Fruit fly (Drosophila melanogaster): ENCODE data around the gene cv.
A peak's percentile ranks its signal among the peaks of the same experiment; 100 is the strongest.

Gene cv

dm6 chrX:5737676-5738220, 47.9 kb downstream of the cv start, which contains the start of gene Snx27 (continued):
- peak; percentile 31 for TF ChIP-seq gcm (GFP tag; optimal IDR thresholded peaks at IDR 0.05)
- peak; percentile 78 for TF ChIP-seq CG33213 (GFP tag; optimal IDR thresholded peaks at IDR 0.05)
- TF ChIP-seq shn (GFP tag; optimal IDR thresholded peaks at IDR 0.05) = peak; percentile 37
- TF ChIP-seq CG6765 (GFP tag; optimal IDR thresholded peaks at IDR 0.05) = no peak
- peak; percentile 52; the same call in 1 of the 2 replicates for TF ChIP-seq NFAT (GFP tag; IDR thresholded peaks at IDR 0.05)
- TF ChIP-seq ato (GFP tag; IDR thresholded peaks at IDR 0.05; ENCODE audit: partially characterized antibody) = peak; percentile 100
- peak; percentile 48 for TF ChIP-seq vfl (GFP tag; optimal IDR thresholded peaks at IDR 0.05)
- no peak for TF ChIP-seq CG13424 (tag; optimal IDR thresholded peaks at IDR 0.05)
- no peak for TF ChIP-seq CG10321 (GFP tag; IDR thresholded peaks at IDR 0.05)
- TF ChIP-seq Lhr (GFP tag; optimal IDR thresholded peaks at IDR 0.05) = peak; percentile 83
- peak; percentile 36 for TF ChIP-seq nom (GFP tag; optimal IDR thresholded peaks at IDR 0.05)
- TF ChIP-seq Side (GFP tag; optimal IDR thresholded peaks at IDR 0.05) = peak; percentile 30
- peak; percentile 16 for TF ChIP-seq D19A (tag; optimal IDR thresholded peaks at IDR 0.05)
- TF ChIP-seq H2.0 (GFP tag; IDR thresholded peaks at IDR 0.05) = peak; percentile 17; the same call in 1 of the 2 replicates
- TF ChIP-seq Jarid2 (GFP tag; optimal IDR thresholded peaks at IDR 0.05) = peak; percentile 78
- TF ChIP-seq sens (GFP tag) = peak; percentile 89
- no peak for TF ChIP-seq kni (GFP tag; optimal IDR thresholded peaks at IDR 0.05)
- TF ChIP-seq CG4328 (GFP tag; optimal IDR thresholded peaks at IDR 0.05) = no peak
- TF ChIP-seq Bdp1 (GFP tag; optimal IDR thresholded peaks at IDR 0.05) = no peak
- TF ChIP-seq CG32532 (GFP tag; IDR thresholded peaks at IDR 0.05) = peak; percentile 65
- peak; percentile 100 for TF ChIP-seq BEAF-32 (GFP tag; optimal IDR thresholded peaks at IDR 0.05)
- peak; percentile 73 for TF ChIP-seq pho (GFP tag; optimal IDR thresholded peaks at IDR 0.05)
- TF ChIP-seq CG4617 (GFP tag; optimal IDR thresholded peaks at IDR 0.05; ENCODE audit: borderline replicate concordance) = peak; percentile 45
- no peak for TF ChIP-seq CG1832 (GFP tag; optimal IDR thresholded peaks at IDR 0.05)
- TF ChIP-seq CG3065 (GFP tag; optimal IDR thresholded peaks at IDR 0.05) = no peak
- TF ChIP-seq ATbp (GFP tag; optimal IDR thresholded peaks at IDR 0.05) = no peak
- peak; percentile 41 for TF ChIP-seq CG15601 (tag; optimal IDR thresholded peaks at IDR 0.05)
- TF ChIP-seq CG6254 (GFP tag; optimal IDR thresholded peaks at IDR 0.05) = no peak
- no peak for TF ChIP-seq CG9727 (GFP tag; optimal IDR thresholded peaks at IDR 0.05)
- no peak for TF ChIP-seq CG15696 (tag; optimal IDR thresholded peaks at IDR 0.05)
- TF ChIP-seq sc (optimal IDR thresholded peaks at IDR 0.05) = no peak
- TF ChIP-seq sc (GFP tag; optimal IDR thresholded peaks at IDR 0.05) = no peak
- TF ChIP-seq CG11560 (tag; IDR thresholded peaks at IDR 0.05) = peak; percentile 71; the same call in 2 of the 3 replicates
- peak; percentile 90 for TF ChIP-seq gfzf (GFP tag; optimal IDR thresholded peaks at IDR 0.05)
- TF ChIP-seq CTCF (GFP tag; optimal IDR thresholded peaks at IDR 0.05) = peak; percentile 50
- TF ChIP-seq vvl (GFP tag; IDR thresholded peaks at IDR 0.05) = peak; percentile 60; the same call in 1 of the 2 replicates
- TF ChIP-seq en (GFP tag; optimal IDR thresholded peaks at IDR 0.05) = no peak
- no peak for TF ChIP-seq abd-A (tag; optimal IDR thresholded peaks at IDR 0.05)
- TF ChIP-seq HLH54F (GFP tag; optimal IDR thresholded peaks at IDR 0.05) = peak; percentile 56
- peak; percentile 31; the same call in 1 of the 2 replicates for TF ChIP-seq CG17328 (GFP tag; IDR thresholded peaks at IDR 0.05)
- peak; percentile 26 for TF ChIP-seq corto (GFP tag; optimal IDR thresholded peaks at IDR 0.05)
- peak; percentile 30 for TF ChIP-seq slou (GFP tag; optimal IDR thresholded peaks at IDR 0.05)
- TF ChIP-seq ase (GFP tag; IDR thresholded peaks at IDR 0.05) = no peak
- no peak for TF ChIP-seq Abd-B (GFP tag; optimal IDR thresholded peaks at IDR 0.05)
- no peak for TF ChIP-seq pan (optimal IDR thresholded peaks at IDR 0.05)
- peak in 1 of 2 experiments; percentile 5 for TF ChIP-seq pan (GFP tag; optimal IDR thresholded peaks at IDR 0.05 in 1 of 2, IDR thresholded peaks at IDR 0.05 in 1 of 2)
- peak; percentile 99 for TF ChIP-seq tna (GFP tag; IDR thresholded peaks at IDR 0.05; ENCODE audit: partially characterized antibody)
- peak; percentile 76 for TF ChIP-seq Sin3A (optimal IDR thresholded peaks at IDR 0.05)
- no peak for TF ChIP-seq GATAe (GFP tag; conservative IDR thresholded peaks at IDR 0.05)
- TF ChIP-seq Doc2 (GFP tag; IDR thresholded peaks at IDR 0.05) = no peak
- TF ChIP-seq Doc3 (GFP tag; IDR thresholded peaks at IDR 0.05; ENCODE audit: partially characterized antibody) = peak; percentile 97
